Fruit fly (Drosophila melanogaster): ENCODE measurements around the gene nxf4.

nxf4 gene

dm6 chr3R:7326200-7326599, 20.3 kb upstream of the nxf4 start:
- TF ChIP-seq Mio (GFP tag; optimal IDR thresholded peaks at IDR 0.05): no peak
- TF ChIP-seq sv (GFP tag; optimal IDR thresholded peaks at IDR 0.05): no peak
- peak; percentile 10 for TF ChIP-seq h (GFP tag; optimal IDR thresholded peaks at IDR 0.05)
- TF ChIP-seq HLH106 (tag; optimal IDR thresholded peaks at IDR 0.05): peak; percentile 42
- TF ChIP-seq brk (GFP tag; optimal IDR thresholded peaks at IDR 0.05): no peak
- TF ChIP-seq Hr78 (GFP tag; optimal IDR thresholded peaks at IDR 0.05): no peak
- TF ChIP-seq Dif (GFP tag; optimal IDR thresholded peaks at IDR 0.05; ENCODE audit: partially characterized antibody): no peak
- TF ChIP-seq Sp1 (GFP tag; optimal IDR thresholded peaks at IDR 0.05): peak; percentile 32
- TF ChIP-seq psq (GFP tag; optimal IDR thresholded peaks at IDR 0.05): peak; percentile 57
- peak; percentile 22 for TF ChIP-seq ey (GFP tag; optimal IDR thresholded peaks at IDR 0.05)
- TF ChIP-seq Rel (GFP tag; optimal IDR thresholded peaks at IDR 0.05): no peak
- TF ChIP-seq Rel (tag; optimal IDR thresholded peaks at IDR 0.05): no peak
- TF ChIP-seq dl (GFP tag; optimal IDR thresholded peaks at IDR 0.05; ENCODE audit: insufficient read depth in 1 of 2, partially characterized antibody in 2 of 2): no peak
- TF ChIP-seq woc (GFP tag; optimal IDR thresholded peaks at IDR 0.05): peak; percentile 25
- TF ChIP-seq dmrt93B (GFP tag; optimal IDR thresholded peaks at IDR 0.05): peak; percentile 22
- TF ChIP-seq foxo (GFP tag; optimal IDR thresholded peaks at IDR 0.05): no peak
- TF ChIP-seq OdsH (GFP tag; optimal IDR thresholded peaks at IDR 0.05): peak; percentile 44

DNA sequence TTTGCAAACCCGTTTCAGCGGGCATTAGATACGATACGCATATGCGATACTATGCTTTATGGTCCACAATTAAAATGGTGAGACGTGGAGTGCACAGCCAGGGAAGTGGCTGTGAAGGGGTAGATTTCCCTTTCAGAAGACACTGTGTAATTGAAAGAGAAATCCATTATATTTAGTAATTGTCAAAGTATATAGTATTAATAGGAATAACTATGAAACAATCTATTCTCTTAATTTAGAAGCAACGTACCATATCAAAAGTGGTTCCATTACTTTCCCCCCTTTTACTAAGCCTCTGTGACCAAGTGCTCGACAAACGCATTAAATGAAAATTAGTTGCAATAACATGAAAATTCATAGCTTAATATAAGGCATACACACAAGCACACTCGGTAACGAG, 15.8 kb upstream of the nxf4 start:
- TF ChIP-seq foxo (GFP tag; optimal IDR thresholded peaks at IDR 0.05): no peak
- TF ChIP-seq usp (GFP tag; optimal IDR thresholded peaks at IDR 0.05): no peak
- no peak for TF ChIP-seq OdsH (GFP tag; optimal IDR thresholded peaks at IDR 0.05)
- no peak for TF ChIP-seq Dif (GFP tag; optimal IDR thresholded peaks at IDR 0.05; ENCODE audit: partially characterized antibody)
- TF ChIP-seq tai (GFP tag; optimal IDR thresholded peaks at IDR 0.05): no peak

DNA sequence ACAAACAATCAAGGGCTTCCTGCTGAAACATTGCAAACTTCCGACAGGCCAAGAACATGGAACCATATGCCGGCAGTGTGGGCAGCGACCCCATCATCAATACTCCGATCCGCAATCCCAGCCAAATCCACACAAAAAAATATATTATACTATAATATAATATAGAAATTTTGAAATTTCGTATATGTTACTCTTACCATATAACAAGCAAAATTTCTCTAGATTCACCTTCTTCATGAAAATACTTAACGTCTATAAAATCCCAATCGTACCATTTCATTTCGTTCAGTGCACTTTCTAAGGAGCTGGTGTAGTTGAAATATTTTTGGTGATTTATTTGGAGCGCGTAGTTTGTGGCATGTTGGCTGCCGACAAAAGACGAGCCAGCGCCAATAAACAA, 11.9 kb upstream of the nxf4 start:
- TF ChIP-seq Rel (GFP tag; optimal IDR thresholded peaks at IDR 0.05) (no peak), Rel (tag; optimal IDR thresholded peaks at IDR 0.05) (no peak), Dfd (GFP tag; optimal IDR thresholded peaks at IDR 0.05) (no peak), HLH106 (tag; optimal IDR thresholded peaks at IDR 0.05) (peak; percentile 33), CG9705 (GFP tag; optimal IDR thresholded peaks at IDR 0.05) (no peak), jim (GFP tag; optimal IDR thresholded peaks at IDR 0.05) (no peak), Hr83 (GFP tag; optimal IDR thresholded peaks at IDR 0.05; ENCODE audit: poor library complexity, severe bottlenecking) (no peak), Sp1 (GFP tag; optimal IDR thresholded peaks at IDR 0.05) (peak; percentile 5), dmrt93B (GFP tag; optimal IDR thresholded peaks at IDR 0.05) (no peak), h (GFP tag; optimal IDR thresholded peaks at IDR 0.05) (peak; percentile 24), psq (GFP tag; optimal IDR thresholded peaks at IDR 0.05) (no peak), Abd-B (GFP tag; optimal IDR thresholded peaks at IDR 0.05) (no peak), Jra (GFP tag; optimal IDR thresholded peaks at IDR 0.05) (no peak), Hr78 (GFP tag; optimal IDR thresholded peaks at IDR 0.05) (no peak), foxo (GFP tag; optimal IDR thresholded peaks at IDR 0.05) (peak in 1 of 2 experiments; percentile 33), tai (GFP tag; optimal IDR thresholded peaks at IDR 0.05) (no peak), dsf (GFP tag; optimal IDR thresholded peaks at IDR 0.05; ENCODE audit: borderline replicate concordance) (no peak), OdsH (GFP tag; optimal IDR thresholded peaks at IDR 0.05) (peak; percentile 38), ey (GFP tag; optimal IDR thresholded peaks at IDR 0.05) (no peak), CrebA (GFP tag; optimal IDR thresholded peaks at IDR 0.05; ENCODE audit: borderline replicate concordance) (no peak), Dif (GFP tag; optimal IDR thresholded peaks at IDR 0.05; ENCODE audit: partially characterized antibody) (no peak), Mio (GFP tag; optimal IDR thresholded peaks at IDR 0.05) (no peak)

DNA sequence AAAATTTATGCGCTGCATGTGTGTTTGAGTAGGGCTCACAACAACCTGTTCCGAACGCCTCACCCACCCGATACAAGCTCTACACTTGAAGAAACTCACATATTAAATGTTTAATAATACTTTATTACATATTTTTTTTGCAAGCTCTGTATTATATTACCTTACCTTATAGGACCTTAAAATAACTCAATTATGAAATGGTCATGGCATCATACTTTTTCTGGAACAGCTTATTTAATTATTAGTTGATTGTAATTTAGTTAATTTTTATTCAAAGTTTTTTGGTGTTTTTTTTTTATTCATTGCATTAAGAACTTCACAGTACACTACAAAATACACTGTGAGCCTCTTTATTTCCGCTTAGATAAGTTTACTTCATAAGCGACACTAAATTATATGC, 10.1 kb upstream of the nxf4 start:
- TF ChIP-seq br (GFP tag; optimal IDR thresholded peaks at IDR 0.05) (no peak), HLH106 (tag; optimal IDR thresholded peaks at IDR 0.05) (peak; percentile 34), ey (GFP tag; optimal IDR thresholded peaks at IDR 0.05) (no peak), dl (GFP tag; optimal IDR thresholded peaks at IDR 0.05; ENCODE audit: insufficient read depth in 1 of 2, partially characterized antibody in 2 of 2) (no peak), CG9705 (GFP tag; optimal IDR thresholded peaks at IDR 0.05) (no peak), psq (GFP tag; optimal IDR thresholded peaks at IDR 0.05) (peak; percentile 12), Myc (optimal IDR thresholded peaks at IDR 0.05) (no peak), sv (GFP tag; optimal IDR thresholded peaks at IDR 0.05) (no peak), rgr (GFP tag; optimal IDR thresholded peaks at IDR 0.05) (peak; percentile 41), Jra (GFP tag; optimal IDR thresholded peaks at IDR 0.05) (no peak), jim (GFP tag; optimal IDR thresholded peaks at IDR 0.05) (no peak), Hr78 (GFP tag; optimal IDR thresholded peaks at IDR 0.05) (no peak), pan (optimal IDR thresholded peaks at IDR 0.05) (no peak), N (GFP tag; optimal IDR thresholded peaks at IDR 0.05) (no peak), lola (GFP tag; optimal IDR thresholded peaks at IDR 0.05) (no peak), fru (GFP tag; optimal IDR thresholded peaks at IDR 0.05) (peak; percentile 37), Sp1 (GFP tag; optimal IDR thresholded peaks at IDR 0.05) (peak; percentile 28), OdsH (GFP tag; optimal IDR thresholded peaks at IDR 0.05) (peak; percentile 34), CG32264 (GFP tag; optimal IDR thresholded peaks at IDR 0.05) (no peak), Dfd (GFP tag; optimal IDR thresholded peaks at IDR 0.05) (no peak), sage (GFP tag; optimal IDR thresholded peaks at IDR 0.05) (no peak), CrebA (GFP tag; optimal IDR thresholded peaks at IDR 0.05; ENCODE audit: borderline replicate concordance) (no peak), woc (GFP tag; optimal IDR thresholded peaks at IDR 0.05) (peak; percentile 29), Dif (GFP tag; optimal IDR thresholded peaks at IDR 0.05; ENCODE audit: partially characterized antibody) (no peak), dsf (GFP tag; optimal IDR thresholded peaks at IDR 0.05; ENCODE audit: borderline replicate concordance) (no peak), Abd-B (GFP tag; optimal IDR thresholded peaks at IDR 0.05) (no peak), GATAd (GFP tag; optimal IDR thresholded peaks at IDR 0.05) (no peak), tai (GFP tag; optimal IDR thresholded peaks at IDR 0.05) (no peak), usp (GFP tag; optimal IDR thresholded peaks at IDR 0.05) (no peak), h (GFP tag; optimal IDR thresholded peaks at IDR 0.05) (peak; percentile 30), Vsx2 (GFP tag; optimal IDR thresholded peaks at IDR 0.05; ENCODE audit: partially characterized antibody) (no peak), foxo (GFP tag; optimal IDR thresholded peaks at IDR 0.05) (peak in 1 of 2 experiments; percentile 29), Hr83 (GFP tag; optimal IDR thresholded peaks at IDR 0.05; ENCODE audit: poor library complexity, severe bottlenecking) (no peak), dmrt93B (GFP tag; optimal IDR thresholded peaks at IDR 0.05) (no peak), brk (GFP tag; optimal IDR thresholded peaks at IDR 0.05) (no peak)

Data from whole organism, wandering third instar larva.